Fruit fly (Drosophila melanogaster) whole organism, adult: ENCODE data around the gene hop.

Source experiments
- CG14711 ChIP-seq: fragments of 200-800 bp; sonication (Bioruptor generic); optimal IDR thresholded peaks from 2 replicates; lab custom pipeline; 2018; ENCODE audit warnings: missing biosample characterization, mild to moderate bottlenecking, missing genetic modification characterization, moderate library complexity
- CG7101 ChIP-seq: fragments of 200-800 bp; sonication (Bioruptor generic); optimal IDR thresholded peaks from 2 replicates; lab custom pipeline; 2018; ENCODE audit warnings: missing biosample characterization, mild to moderate bottlenecking, missing genetic modification characterization, moderate library complexity
- Crg-1 ChIP-seq: fragments of 200-800 bp; sonication (Bioruptor generic); optimal IDR thresholded peaks from 2 replicates; lab custom pipeline; 2016; ENCODE audit warnings: missing biosample characterization, missing genetic modification characterization
- Hr96 ChIP-seq: fragments of 200-800 bp; sonication (Bioruptor generic); optimal IDR thresholded peaks from 2 replicates; lab custom pipeline; 2016; ENCODE audit warnings: missing biosample characterization, missing genetic modification characterization
- Mnt ChIP-seq: fragments of 200-800 bp; sonication (Bioruptor generic); optimal IDR thresholded peaks from 2 replicates; lab custom pipeline; 2016; ENCODE audit warnings: missing biosample characterization, mild to moderate bottlenecking, missing genetic modification characterization
- bab1 ChIP-seq: fragments of 200-800 bp; sonication (Bioruptor generic); optimal IDR thresholded peaks from 3 replicates; lab custom pipeline; 2019; ENCODE audit warnings: missing biosample characterization, mild to moderate bottlenecking, missing genetic modification characterization, moderate library complexity
- cic ChIP-seq: fragments of 200-800 bp; sonication (Bioruptor generic); optimal IDR thresholded peaks from 2 replicates; lab custom pipeline; 2017; ENCODE audit warnings: missing biosample characterization, mild to moderate bottlenecking, missing genetic modification characterization, moderate library complexity
- cnc ChIP-seq, 2 experiments: fragments of >200 bp; optimal IDR thresholded peaks; 2 replicates each; lab custom pipeline; 2017
- pad ChIP-seq: fragments of 200-800 bp; sonication (Bioruptor generic); optimal IDR thresholded peaks from 3 replicates; lab custom pipeline; 2017; ENCODE audit warnings: missing biosample characterization, missing genetic modification characterization, mild to moderate bottlenecking, moderate library complexity, missing genetic modification reagents

DNA sequence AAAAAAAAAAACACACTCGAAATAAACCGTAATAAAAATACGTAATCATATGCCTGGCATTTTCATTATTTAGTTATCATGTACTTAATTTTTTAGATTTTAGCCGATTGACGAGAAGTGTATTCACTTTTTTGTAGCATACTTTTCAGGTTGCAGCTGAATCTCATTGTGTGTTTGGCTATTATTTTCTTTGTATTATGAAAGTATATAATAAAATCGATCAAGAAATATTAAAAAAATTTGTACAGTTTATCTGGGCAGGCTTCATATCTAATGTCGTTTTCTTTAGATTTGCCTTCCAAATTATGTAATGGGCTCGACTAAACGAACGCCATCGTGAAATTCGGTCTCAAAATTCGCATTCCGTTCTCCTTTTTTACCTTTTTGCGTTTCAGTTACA is 41.7 kb upstream of the hop start, which contains the start of gene CG15196:
- TF ChIP-seq pad (GFP tag; lab: Kevin White, UChicago) = no peak
- no peak for TF ChIP-seq cnc (optimal IDR thresholded peaks at IDR 0.05; lab: Kevin White, UChicago)
- TF ChIP-seq bab1 (GFP tag; lab: Kevin White, UChicago) = no peak
- no peak for TF ChIP-seq Hr96
- TF ChIP-seq CG14711 (tag; lab: Kevin White, UChicago) = no peak
- no peak for TF ChIP-seq Mnt (GFP tag; lab: Kevin White, UChicago)
- TF ChIP-seq CG7101 = no peak
- TF ChIP-seq Crg-1 (GFP tag; lab: Kevin White, UChicago) = no peak
- TF ChIP-seq cic = no peak
